Worm (Caenorhabditis elegans) whole organism, midembryonic: ENCODE measurements around the gene math-10.

Experiments
- cog-1 ChIP-seq: sonication (generic microtip); optimal IDR thresholded peaks from 2 replicates; lab custom pipeline; 2016; ENCODE audit warnings: missing genetic modification characterization, missing compliant biosample characterization
- flt-1 ChIP-seq: fragments of 200-800 bp; sonication (Bioruptor generic); IDR thresholded peaks from 2 replicates; pipeline ENCODE4 v1.3.6; 2022; ENCODE audit warnings: missing genetic modification characterization, missing compliant biosample characterization
- med-1 ChIP-seq: sonication (generic microtip); optimal IDR thresholded peaks from 2 replicates; lab custom pipeline; 2017; ENCODE audit warnings: missing genetic modification characterization, mild to moderate bottlenecking, missing compliant biosample characterization, antibody characterized with exemption, missing genetic modification reagents; ENCODE audit not compliant: insufficient read depth
- ref-1 ChIP-seq: fragments of 200-800 bp; sonication (Bioruptor generic); conservative IDR thresholded peaks from 2 replicates; pipeline ENCODE4 v1.3.6; 2022; ENCODE audit warnings: missing genetic modification reagents, missing genetic modification characterization, missing compliant biosample characterization
- tab-1 ChIP-seq: fragments of 200-800 bp; sonication (Bioruptor generic); IDR thresholded peaks from 2 replicates; pipeline ENCODE4 v1.3.6; 2022; ENCODE audit warnings: missing genetic modification characterization, missing compliant biosample characterization
- ztf-23 ChIP-seq: fragments of 200-800 bp; sonication (Bioruptor generic); IDR thresholded peaks from 2 replicates; pipeline ENCODE4 v1.3.6; 2022; ENCODE audit warnings: missing genetic modification reagents, missing genetic modification characterization, missing compliant biosample characterization

- TF ChIP-seq tab-1 (GFP tag; lab: Robert Waterston, UW) (no peak), med-1 (GFP tag; lab: Kevin White, UChicago) (no peak), ztf-23 (GFP tag; lab: Robert Waterston, UW) (no peak), cog-1 (tag; lab: Kevin White, UChicago) (no peak), flt-1 (GFP tag; lab: Robert Waterston, UW) (no peak), ref-1 (GFP tag; lab: Robert Waterston, UW) (no peak)
Observed at ce11 chrII:1882705-1883104, 11.4 kb downstream of the math-10 start, which contains the start of gene math-5.
